Fruit fly (Drosophila melanogaster): ENCODE results near the gene Hexim.

Hexim gene

DNA sequence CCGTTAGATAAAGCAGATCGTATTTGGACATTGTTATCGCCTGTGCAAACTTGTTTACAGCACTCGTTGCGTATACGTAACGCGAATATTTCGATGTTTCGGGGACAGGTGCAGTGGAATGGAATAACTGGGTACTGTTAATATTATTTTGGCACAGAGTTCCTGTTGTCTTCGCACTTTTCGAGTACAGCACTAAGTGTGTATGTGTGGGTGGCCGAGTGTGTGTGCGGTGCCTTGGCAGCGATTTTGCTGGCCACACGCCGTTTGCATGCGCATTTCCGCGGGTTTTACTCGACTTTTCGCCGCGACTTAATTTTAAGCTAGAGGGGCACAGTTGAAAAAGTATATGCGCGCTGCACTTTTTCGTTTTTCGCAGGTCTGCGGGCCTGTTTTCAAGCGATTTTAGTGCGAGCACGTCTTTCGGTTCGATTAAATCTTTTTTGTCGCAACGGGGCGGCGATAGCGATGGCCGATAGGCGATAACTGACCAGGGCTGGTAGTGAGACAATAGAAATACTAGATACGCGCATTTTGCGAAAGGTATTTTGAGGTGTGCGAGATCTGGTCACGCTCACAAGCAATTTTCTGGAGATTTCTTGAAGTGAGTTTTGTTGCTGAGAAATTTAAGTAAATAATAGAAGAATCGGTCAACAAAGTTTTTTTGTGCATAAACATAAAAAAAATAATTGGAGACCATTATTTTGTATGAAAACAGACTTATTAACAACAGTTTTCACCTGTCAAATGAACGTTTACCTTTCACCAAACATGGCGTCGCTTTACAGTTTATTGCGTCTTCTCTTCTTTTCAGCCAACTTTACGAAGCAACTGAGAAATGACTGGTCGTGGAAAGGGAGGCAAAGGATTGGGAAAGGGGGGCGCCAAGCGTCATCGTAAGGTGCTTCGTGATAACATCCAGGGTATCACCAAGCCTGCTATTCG is 33.8 kb upstream of the Hexim start, which contains the start of the genes put and His4r:
TSS of gene put (minus strand) at position 489 of the 942 bp plus-strand sequence.
TSS of gene His4r (plus strand) at position 541 of the 942 bp plus-strand sequence.
- TF ChIP-seq Eip75B (GFP tag; optimal IDR thresholded peaks at IDR 0.05) = peak; percentile 39
- TF ChIP-seq CG34406 (GFP tag; optimal IDR thresholded peaks at IDR 0.05) = no peak
- TF ChIP-seq acj6 (GFP tag; optimal IDR thresholded peaks at IDR 0.05) = no peak
- TF ChIP-seq CG6854 (GFP tag; optimal IDR thresholded peaks at IDR 0.05) = peak; percentile 3
- TF ChIP-seq eg (GFP tag; IDR thresholded peaks at IDR 0.05) = 0 out of 3 replicates have a peak, but pooled peaks have one; percentile 21
- TF ChIP-seq Sox102F (GFP tag; optimal IDR thresholded peaks at IDR 0.05) = peak; percentile 61
- no peak for TF ChIP-seq CG31627 (GFP tag; optimal IDR thresholded peaks at IDR 0.05)
- TF ChIP-seq dsx (GFP tag; optimal IDR thresholded peaks at IDR 0.05; ENCODE audit: poor library complexity, severe bottlenecking) = no peak
- TF ChIP-seq Hr38 (GFP tag; optimal IDR thresholded peaks at IDR 0.05) = no peak
- peak; percentile 13 for TF ChIP-seq cyc (GFP tag; optimal IDR thresholded peaks at IDR 0.05)
- TF ChIP-seq CG9139 (GFP tag; optimal IDR thresholded peaks at IDR 0.05) = no peak
- TF ChIP-seq svp (GFP tag) = peak; percentile 44
- no peak for TF ChIP-seq CG7368 (GFP tag; optimal IDR thresholded peaks at IDR 0.05)
- TF ChIP-seq CG3032 (tag; optimal IDR thresholded peaks at IDR 0.05) = peak; percentile 21
- TF ChIP-seq salr (GFP tag; optimal IDR thresholded peaks at IDR 0.05) = no peak
- TF ChIP-seq CG6276 (GFP tag; optimal IDR thresholded peaks at IDR 0.05) = no peak
- no peak for TF ChIP-seq fd85E (GFP tag; optimal IDR thresholded peaks at IDR 0.05)
- peak; percentile 2 for TF ChIP-seq Ets96B (tag; optimal IDR thresholded peaks at IDR 0.05)
- TF ChIP-seq spab (GFP tag; optimal IDR thresholded peaks at IDR 0.05) = no peak
- TF ChIP-seq CG11902 (GFP tag; optimal IDR thresholded peaks at IDR 0.05) = no peak
- peak; percentile 64 for TF ChIP-seq Sox14 (GFP tag; optimal IDR thresholded peaks at IDR 0.05)
- TF ChIP-seq CG15336 (GFP tag; IDR thresholded peaks at IDR 0.05) = 0 out of 2 replicates have a peak, but pooled peaks have one; percentile 34
- TF ChIP-seq fd59A (GFP tag; optimal IDR thresholded peaks at IDR 0.05) = no peak
- TF ChIP-seq CG6163 (GFP tag; IDR thresholded peaks at IDR 0.05) = peak; percentile 44; the same call in 2 of the 3 replicates
- TF ChIP-seq topi (GFP tag; optimal IDR thresholded peaks at IDR 0.05) = peak; percentile 33
- no peak for TF ChIP-seq Gug (GFP tag; IDR thresholded peaks at IDR 0.05)
- peak; percentile 20 for TF ChIP-seq vri (GFP tag; optimal IDR thresholded peaks at IDR 0.05)
- TF ChIP-seq ss (GFP tag; optimal IDR thresholded peaks at IDR 0.05) = peak; percentile 16 to 29
- no peak for TF ChIP-seq pdm3 (GFP tag; optimal IDR thresholded peaks at IDR 0.05)
- TF ChIP-seq esn (GFP tag; optimal IDR thresholded peaks at IDR 0.05) = peak; percentile 8
- peak; percentile 6 for TF ChIP-seq Met (GFP tag; optimal IDR thresholded peaks at IDR 0.05)
- TF ChIP-seq CG8119 (GFP tag; IDR thresholded peaks at IDR 0.05) = no peak
- TF ChIP-seq CG16779 (tag; optimal IDR thresholded peaks at IDR 0.05) = no peak
- no peak for TF ChIP-seq Ets21C (GFP tag; optimal IDR thresholded peaks at IDR 0.05)
- peak; percentile 31 for TF ChIP-seq CG3919 (GFP tag; optimal IDR thresholded peaks at IDR 0.05)
- peak; percentile 35 for TF ChIP-seq fkh (GFP tag; optimal IDR thresholded peaks at IDR 0.05)
- TF ChIP-seq Sox15 (GFP tag; optimal IDR thresholded peaks at IDR 0.05) = no peak
- TF ChIP-seq Eip78C (GFP tag) = peak; percentile 69
- TF ChIP-seq CG6792 (GFP tag; optimal IDR thresholded peaks at IDR 0.05) = no peak

DNA sequence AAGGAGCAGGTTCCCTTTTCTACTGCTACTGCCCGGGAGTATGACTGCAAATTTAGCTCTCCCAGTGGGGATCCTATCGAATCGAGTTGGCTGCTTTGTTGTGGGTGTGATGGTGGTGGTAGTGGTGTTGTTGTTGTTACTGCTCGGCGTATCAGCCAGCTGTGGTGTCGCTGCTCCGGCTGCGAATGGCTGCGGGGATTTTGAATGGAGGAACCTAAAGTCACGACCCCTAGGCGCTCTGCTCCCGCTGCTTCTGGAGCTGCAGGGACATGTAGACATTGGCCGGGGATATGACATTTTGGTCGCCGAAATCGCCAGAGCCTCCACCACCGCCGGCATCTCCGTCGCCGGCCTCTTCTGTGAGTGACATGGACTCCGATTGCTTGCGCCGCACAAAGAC is 32.5 kb upstream of the Hexim start:
- TF ChIP-seq svp (GFP tag) (peak; percentile 51), eg (GFP tag; IDR thresholded peaks at IDR 0.05) (no peak)

All from whole organism, prepupa.